Worm (Caenorhabditis elegans) whole organism, L2 larva: ENCODE measurements around the gene F56A8.5.

ENCODE experiments used
- C34F6.9 ChIP-seq: fragments of 150-350 bp; optimal IDR thresholded peaks from 2 replicates; lab custom pipeline; 2014; ENCODE audit warnings: missing biosample characterization, missing genetic modification characterization
- F13H6.1 ChIP-seq: sonication (generic microtip); optimal IDR thresholded peaks from 2 replicates; lab custom pipeline; 2016; ENCODE audit warnings: missing genetic modification characterization, missing compliant biosample characterization
- R02D3.7 ChIP-seq: fragments of 150-350 bp; optimal IDR thresholded peaks from 2 replicates; lab custom pipeline; 2014; ENCODE audit warnings: missing biosample characterization, missing genetic modification characterization
- Y55F3AM.14 ChIP-seq: fragments of 200-800 bp; sonication (Bioruptor generic); optimal IDR thresholded peaks from 2 replicates; lab custom pipeline; 2018; ENCODE audit warnings: mild to moderate bottlenecking, missing genetic modification characterization, missing compliant biosample characterization
- ZK546.5 ChIP-seq: sonication (generic microtip); optimal IDR thresholded peaks from 2 replicates; lab custom pipeline; 2017; ENCODE audit warnings: missing biosample characterization, missing genetic modification characterization
- alr-1 ChIP-seq: fragments of 150-350 bp; optimal IDR thresholded peaks from 2 replicates; lab custom pipeline; 2014; ENCODE audit warnings: missing biosample characterization, missing genetic modification characterization
- aly-2 ChIP-seq: fragments of 150-350 bp; optimal IDR thresholded peaks from 2 replicates; lab custom pipeline; 2014; ENCODE audit warnings: missing biosample characterization, missing genetic modification characterization
- ama-1 ChIP-seq: fragments of 150-350 bp; optimal IDR thresholded peaks from 2 replicates; lab custom pipeline; 2018; ENCODE audit warnings: inconsistent platforms
- blmp-1 ChIP-seq: sonication (generic microtip); optimal IDR thresholded peaks from 2 replicates; lab custom pipeline; 2017; ENCODE audit warnings: missing genetic modification characterization, mild to moderate bottlenecking, missing compliant biosample characterization, antibody characterized with exemption, moderate library complexity; ENCODE audit not compliant: insufficient read depth
- ceh-16 ChIP-seq: fragments of 150-350 bp; optimal IDR thresholded peaks from 2 replicates; lab custom pipeline; 2014; ENCODE audit warnings: missing biosample characterization, missing genetic modification characterization
- ceh-82 ChIP-seq: fragments of 150-350 bp; optimal IDR thresholded peaks from 2 replicates; lab custom pipeline; 2014; ENCODE audit warnings: missing biosample characterization, missing genetic modification characterization
- crh-2 ChIP-seq: sonication (generic microtip); optimal IDR thresholded peaks from 2 replicates; lab custom pipeline; 2017; ENCODE audit warnings: missing biosample characterization, missing genetic modification characterization
- dmd-4 ChIP-seq: sonication (generic microtip); optimal IDR thresholded peaks from 2 replicates; lab custom pipeline; 2017; ENCODE audit warnings: missing biosample characterization, missing genetic modification characterization
- egl-27 ChIP-seq: sonication (generic microtip); optimal IDR thresholded peaks from 3 replicates; lab custom pipeline; 2017; ENCODE audit warnings: missing biosample characterization, missing genetic modification reagents, missing genetic modification characterization
- fos-1 ChIP-seq: fragments of 150-350 bp; optimal IDR thresholded peaks from 2 replicates; lab custom pipeline; 2014; ENCODE audit warnings: missing biosample characterization, missing genetic modification characterization
- gmeb-1 ChIP-seq: fragments of 150-350 bp; optimal IDR thresholded peaks from 2 replicates; lab custom pipeline; 2014; ENCODE audit warnings: missing biosample characterization, missing genetic modification characterization
- lin-11 ChIP-seq: fragments of 150-350 bp; sonication (generic microtip); optimal IDR thresholded peaks from 2 replicates; lab custom pipeline; 2014; ENCODE audit warnings: missing biosample characterization, missing genetic modification characterization, inconsistent platforms, mixed read lengths
- lin-13 ChIP-seq: fragments of 150-350 bp; optimal IDR thresholded peaks from 2 replicates; lab custom pipeline; 2014; ENCODE audit warnings: missing biosample characterization, missing genetic modification reagents, missing genetic modification characterization
- lin-39 ChIP-seq: fragments of 150-350 bp; optimal IDR thresholded peaks from 2 replicates; lab custom pipeline; 2014; ENCODE audit warnings: missing biosample characterization, missing genetic modification reagents, missing genetic modification characterization
- lsy-2 ChIP-seq, 2 experiments: fragments of 150-350 bp in 1 of 2; sonication (generic microtip) in 1 of 2; optimal IDR thresholded peaks; 2 replicates each; lab custom pipeline; 2014 to 2017; ENCODE audit warnings: missing biosample characterization in 2 of 2, missing genetic modification characterization in 2 of 2
- mab-5 ChIP-seq: fragments of 150-350 bp; optimal IDR thresholded peaks from 2 replicates; lab custom pipeline; 2014; ENCODE audit warnings: missing biosample characterization, missing genetic modification characterization
- mbf-1 ChIP-seq: sonication (generic microtip); optimal IDR thresholded peaks from 2 replicates; lab custom pipeline; 2017; ENCODE audit warnings: missing biosample characterization, missing genetic modification characterization
- nhr-10 ChIP-seq: sonication (generic microtip); optimal IDR thresholded peaks from 2 replicates; lab custom pipeline; 2017; ENCODE audit warnings: missing biosample characterization, missing genetic modification characterization
- nhr-11 ChIP-seq: fragments of 150-350 bp; optimal IDR thresholded peaks from 2 replicates; lab custom pipeline; 2014; ENCODE audit warnings: missing biosample characterization, missing genetic modification characterization
- nhr-12 ChIP-seq: fragments of 150-350 bp; optimal IDR thresholded peaks from 2 replicates; lab custom pipeline; 2014; ENCODE audit warnings: missing biosample characterization, missing genetic modification characterization
- nhr-129 ChIP-seq: fragments of 150-350 bp; optimal IDR thresholded peaks from 2 replicates; lab custom pipeline; 2014; ENCODE audit warnings: missing biosample characterization, missing genetic modification characterization
- nhr-21 ChIP-seq: fragments of 150-350 bp; optimal IDR thresholded peaks from 2 replicates; lab custom pipeline; 2014; ENCODE audit warnings: missing biosample characterization, missing genetic modification characterization
- nhr-23 ChIP-seq: fragments of 150-350 bp; optimal IDR thresholded peaks from 2 replicates; lab custom pipeline; 2014; ENCODE audit warnings: missing biosample characterization, missing genetic modification reagents, missing genetic modification characterization
- nhr-237 ChIP-seq: fragments of 150-350 bp; optimal IDR thresholded peaks from 2 replicates; lab custom pipeline; 2014; ENCODE audit warnings: missing biosample characterization, missing genetic modification characterization
- nhr-25 ChIP-seq: fragments of 150-350 bp; sonication (generic microtip); optimal IDR thresholded peaks from 3 replicates; lab custom pipeline; 2014; ENCODE audit warnings: missing biosample characterization, missing genetic modification characterization
- nhr-6 ChIP-seq: fragments of 150-350 bp; optimal IDR thresholded peaks from 2 replicates; lab custom pipeline; 2014; ENCODE audit warnings: missing biosample characterization, missing genetic modification characterization
- nhr-77 ChIP-seq: fragments of 150-350 bp; optimal IDR thresholded peaks from 2 replicates; lab custom pipeline; 2014; ENCODE audit warnings: missing biosample characterization, missing genetic modification characterization
- peb-1 ChIP-seq: fragments of 150-350 bp; optimal IDR thresholded peaks from 2 replicates; lab custom pipeline; 2014; ENCODE audit warnings: missing biosample characterization, missing genetic modification characterization
- sem-4 ChIP-seq: fragments of 150-350 bp; optimal IDR thresholded peaks from 2 replicates; lab custom pipeline; 2014; ENCODE audit warnings: missing biosample characterization, missing genetic modification reagents, missing genetic modification characterization
- skn-1 ChIP-seq: sonication (generic microtip); optimal IDR thresholded peaks from 2 replicates; lab custom pipeline; 2017; ENCODE audit warnings: missing biosample characterization, missing genetic modification characterization
- sma-3 ChIP-seq: sonication (generic microtip); optimal IDR thresholded peaks from 2 replicates; lab custom pipeline; 2016; ENCODE audit warnings: missing genetic modification reagents, missing genetic modification characterization, missing compliant biosample characterization
- sma-9 ChIP-seq, 2 experiments: fragments of 150-350 bp in 1 of 2; sonication (generic microtip) in 1 of 2; optimal IDR thresholded peaks; 2 replicates each; lab custom pipeline; 2014 to 2016; ENCODE audit warnings: missing genetic modification characterization in 2 of 2, mild to moderate bottlenecking in 1 of 2, missing biosample characterization in 1 of 2, missing compliant biosample characterization in 1 of 2, missing genetic modification reagents in 1 of 2, moderate library complexity in 1 of 2
- snpc-4 ChIP-seq: fragments of 150-350 bp; optimal IDR thresholded peaks from 2 replicates; lab custom pipeline; 2014; ENCODE audit warnings: missing biosample characterization, missing genetic modification characterization
- unc-39 ChIP-seq: fragments of 150-350 bp; optimal IDR thresholded peaks from 2 replicates; lab custom pipeline; 2014; ENCODE audit warnings: missing biosample characterization, missing genetic modification characterization
- unc-55 ChIP-seq: fragments of 150-350 bp; sonication (generic microtip); optimal IDR thresholded peaks from 3 replicates; lab custom pipeline; 2014; ENCODE audit warnings: missing biosample characterization, missing genetic modification reagents, missing genetic modification characterization
- unc-62 ChIP-seq: fragments of 150-350 bp; optimal IDR thresholded peaks from 2 replicates; lab custom pipeline; 2014; ENCODE audit warnings: missing biosample characterization, missing genetic modification reagents, missing genetic modification characterization
- zag-1 ChIP-seq: fragments of 150-350 bp; optimal IDR thresholded peaks from 2 replicates; lab custom pipeline; 2014; ENCODE audit warnings: missing biosample characterization, missing genetic modification characterization
- ztf-1 ChIP-seq: fragments of 200-800 bp; sonication (Bioruptor generic); conservative IDR thresholded peaks from 2 replicates; pipeline ENCODE4 v1.3.6; 2022; ENCODE audit warnings: missing genetic modification characterization, missing compliant biosample characterization
- ztf-11 ChIP-seq: sonication (generic microtip); optimal IDR thresholded peaks from 2 replicates; lab custom pipeline; 2017; ENCODE audit warnings: missing biosample characterization, missing genetic modification characterization

The F56A8.5 gene

DNA sequence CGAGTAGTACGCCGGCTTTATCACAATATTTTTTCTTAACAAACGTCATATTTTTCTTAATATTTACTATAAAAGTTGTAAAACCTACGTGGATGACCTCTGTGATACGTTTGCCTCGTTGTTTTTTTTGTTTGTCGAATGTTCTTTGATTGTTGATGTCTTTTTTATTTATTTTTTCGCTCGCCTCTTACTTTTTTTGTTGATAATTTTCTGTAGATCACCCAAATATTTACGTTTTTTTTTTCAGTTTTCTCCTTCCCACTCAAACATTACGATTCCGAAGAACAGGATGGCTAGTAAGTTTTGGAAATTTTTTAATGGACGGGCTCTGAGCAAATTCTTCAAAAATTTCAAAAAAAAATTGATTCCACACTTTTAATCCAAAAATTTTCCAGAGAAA lies 5.3 kb upstream of the F56A8.5 start:
- no peak for TF ChIP-seq crh-2 (tag; lab: Kevin White, UChicago)
- TF ChIP-seq dmd-4, result no peak
- TF ChIP-seq peb-1 (tag; lab: Kevin White, UChicago), result no peak
- no peak for TF ChIP-seq nhr-12 (tag; lab: Kevin White, UChicago)
- no peak for TF ChIP-seq unc-62
- TF ChIP-seq ama-1, result no peak
- TF ChIP-seq, all 48 proteins: peak for 0

DNA sequence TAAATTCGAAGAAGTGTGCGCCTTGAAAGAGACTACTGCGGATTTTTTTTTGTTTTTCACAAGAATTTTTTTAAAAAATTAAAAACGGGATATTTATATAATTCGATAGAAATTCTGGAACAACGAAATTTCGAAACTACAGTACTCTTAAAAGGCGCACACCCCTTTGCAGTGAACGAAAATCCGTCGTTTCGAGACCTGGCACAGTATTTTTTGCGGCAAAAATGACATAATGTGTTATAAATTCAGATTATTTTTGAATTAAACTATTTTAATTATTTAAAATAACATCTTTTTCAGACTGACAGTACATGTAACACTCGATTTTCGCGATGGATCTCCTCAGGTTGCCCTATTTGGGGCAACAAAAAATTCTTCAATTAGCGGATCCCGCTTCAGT lies 2.7 kb upstream of the F56A8.5 start, which contains the start of gene F56A8.4:
TSS of gene F56A8.4 (plus strand) at position 301 of the 400 bp plus-strand sequence.
- TF ChIP-seq F13H6.1 (tag; lab: Kevin White, UChicago), result no peak
- no peak for TF ChIP-seq ceh-82 (tag; lab: Kevin White, UChicago)
- no peak for TF ChIP-seq nhr-129 (tag; lab: Kevin White, UChicago)
- TF ChIP-seq ztf-11 (tag; lab: Kevin White, UChicago), result no peak
- TF ChIP-seq alr-1 (tag; lab: Kevin White, UChicago), result no peak
- no peak for TF ChIP-seq nhr-237 (tag; lab: Kevin White, UChicago)
- TF ChIP-seq mab-5 (tag; lab: Kevin White, UChicago), result no peak
- TF ChIP-seq egl-27, result no peak
- no peak for TF ChIP-seq nhr-12 (tag; lab: Kevin White, UChicago)

DNA sequence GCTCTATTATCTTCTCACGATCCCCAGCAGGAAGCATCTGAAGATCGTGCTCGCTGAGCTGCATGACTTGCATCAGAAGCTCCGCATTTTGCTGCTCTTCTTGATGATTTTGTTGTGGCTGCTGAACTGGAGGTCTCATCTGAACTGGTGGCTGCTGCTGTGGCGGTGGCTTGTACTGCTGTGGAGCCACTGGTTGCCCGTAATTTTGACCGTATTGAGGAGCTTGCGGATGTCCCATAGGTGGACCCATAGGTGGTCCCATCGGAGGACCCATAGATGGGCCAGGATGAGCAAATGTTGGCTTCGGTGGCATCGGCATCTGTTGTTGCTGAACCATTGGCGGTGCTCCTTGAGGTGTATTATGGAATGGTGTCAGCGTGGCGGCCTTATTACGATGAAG lies 1.4 kb downstream of the F56A8.5 start:
- TF ChIP-seq unc-62, result no peak
- TF ChIP-seq skn-1 (tag; lab: Kevin White, UChicago), result no peak
- TF ChIP-seq alr-1 (tag; lab: Kevin White, UChicago), result no peak
- no peak for TF ChIP-seq unc-55 (GFP tag; lab: Kevin White, UChicago)
- no peak for TF ChIP-seq mab-5 (tag; lab: Kevin White, UChicago)
- no peak for TF ChIP-seq gmeb-1
- TF ChIP-seq R02D3.7 (tag; lab: Kevin White, UChicago), result no peak
- TF ChIP-seq egl-27, result no peak
- no peak for TF ChIP-seq nhr-11 (tag; lab: Kevin White, UChicago)
- TF ChIP-seq crh-2 (tag; lab: Kevin White, UChicago), result no peak
- no peak for TF ChIP-seq zag-1
- no peak for TF ChIP-seq peb-1 (tag; lab: Kevin White, UChicago)
- TF ChIP-seq ceh-82 (tag; lab: Kevin White, UChicago), result no peak

DNA sequence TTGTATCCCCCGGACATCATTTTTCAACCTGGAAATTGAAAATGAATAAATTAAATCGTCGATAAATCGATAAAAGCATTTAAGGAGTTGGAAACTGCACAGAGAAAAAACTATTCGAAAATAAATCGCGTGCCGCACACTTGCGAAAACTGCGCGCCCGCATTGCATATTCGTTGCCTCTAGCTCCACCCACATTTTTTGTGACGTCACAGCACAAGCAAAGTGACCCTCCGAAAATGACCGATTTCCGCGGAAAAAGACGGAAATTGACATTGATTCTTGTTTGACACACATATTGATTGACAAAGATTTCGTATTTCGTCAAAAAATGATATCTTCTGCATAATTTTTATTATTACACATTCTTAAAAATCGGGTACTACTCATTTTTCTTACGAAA lies 3.2 kb downstream of the F56A8.5 start, which contains the start of gene cpf-2:
TSS of gene cpf-2 (minus strand) at position 28 of the 400 bp plus-strand sequence.
- TF ChIP-seq crh-2 (tag; lab: Kevin White, UChicago), result peak; percentile 82
- TF ChIP-seq lin-39 (tag; lab: Kevin White, UChicago), result no peak
- no peak for TF ChIP-seq nhr-23 (tag; lab: Kevin White, UChicago)
- peak; percentile 39 for TF ChIP-seq skn-1 (tag; lab: Kevin White, UChicago)
- peak; percentile 78 for TF ChIP-seq unc-55 (GFP tag; lab: Kevin White, UChicago)
- TF ChIP-seq fos-1 (tag; lab: Kevin White, UChicago), result peak; percentile 39
- TF ChIP-seq nhr-6, result peak; percentile 43
- TF ChIP-seq sma-3 (GFP tag; lab: Kevin White, UChicago), result peak; percentile 76
- TF ChIP-seq R02D3.7 (tag; lab: Kevin White, UChicago), result no peak
- TF ChIP-seq aly-2 (tag; lab: Kevin White, UChicago), result no peak
- peak; percentile 74 for TF ChIP-seq sem-4 (tag; lab: Kevin White, UChicago)
- TF ChIP-seq alr-1 (tag; lab: Kevin White, UChicago), result no peak
- TF ChIP-seq nhr-10 (tag; lab: Kevin White, UChicago), result peak; percentile 27
- TF ChIP-seq nhr-25, result peak; percentile 71
- peak; percentile 77 for TF ChIP-seq nhr-21 (tag; lab: Kevin White, UChicago)
- no peak for TF ChIP-seq ama-1
- no peak for TF ChIP-seq ceh-82 (tag; lab: Kevin White, UChicago)
- TF ChIP-seq snpc-4 (tag; lab: Kevin White, UChicago), result no peak
- TF ChIP-seq unc-39, result no peak
- TF ChIP-seq sma-9 (GFP tag; optimal IDR thresholded peaks at IDR 0.05; lab: Kevin White, UChicago), result peak; percentile 74
- TF ChIP-seq sma-9 (tag; optimal IDR thresholded peaks at IDR 0.05; lab: Kevin White, UChicago), result no peak
- no peak for TF ChIP-seq peb-1 (tag; lab: Kevin White, UChicago)
- peak; percentile 14 for TF ChIP-seq blmp-1 (tag; lab: Kevin White, UChicago)
- TF ChIP-seq nhr-11 (tag; lab: Kevin White, UChicago), result no peak
- peak; percentile 84 for TF ChIP-seq nhr-129 (tag; lab: Kevin White, UChicago)
- peak; percentile 3 for TF ChIP-seq ztf-11 (tag; lab: Kevin White, UChicago)
- peak; percentile 66 to 83 for TF ChIP-seq lsy-2 (tag; optimal IDR thresholded peaks at IDR 0.05; lab: Kevin White, UChicago)
- TF ChIP-seq ceh-16, result peak; percentile 70
- peak; percentile 84 for TF ChIP-seq F13H6.1 (tag; lab: Kevin White, UChicago)
- TF ChIP-seq Y55F3AM.14 (GFP tag; lab: Kevin White, UChicago), result no peak
- TF ChIP-seq ZK546.5 (tag; lab: Kevin White, UChicago), result no peak
- peak; percentile 8 for TF ChIP-seq nhr-77
- TF ChIP-seq lin-11 (tag; lab: Kevin White, UChicago), result peak; percentile 82
- peak; percentile 80 for TF ChIP-seq C34F6.9
- no peak for TF ChIP-seq unc-62
- TF ChIP-seq gmeb-1, result peak; percentile 85
- peak; percentile 77 for TF ChIP-seq lin-13 (GFP tag; lab: Kevin White, UChicago)
- TF ChIP-seq mbf-1 (tag; lab: Kevin White, UChicago), result no peak
- no peak for TF ChIP-seq mab-5 (tag; lab: Kevin White, UChicago)
- TF ChIP-seq ztf-1 (GFP tag; lab: Robert Waterston, UW), result no peak
